Worm (Caenorhabditis elegans): Measurements from ENCODE around the gene emb-1.
A peak's percentile ranks its signal among the peaks of the same experiment; 100 is the strongest.
"Not testable (repeated sequence)": the region's sequence is repeated elsewhere in the genome, so short reads cannot be mapped to it uniquely, and the experiment has no call there.

Gene emb-1

ce11 chrIII:5208992-5209391 lies 35.8 kb downstream of the emb-1 start, which contains the start of gene syx-16:
Gene syx-16, minus strand, starts transcription at chrIII:5209109.
- TF ChIP-seq snpc-4 (tag; optimal IDR thresholded peaks at IDR 0.05): no peak
- TF ChIP-seq lsy-2 (tag; optimal IDR thresholded peaks at IDR 0.05): peak in 1 of 2 experiments; percentile 8

DNA sequence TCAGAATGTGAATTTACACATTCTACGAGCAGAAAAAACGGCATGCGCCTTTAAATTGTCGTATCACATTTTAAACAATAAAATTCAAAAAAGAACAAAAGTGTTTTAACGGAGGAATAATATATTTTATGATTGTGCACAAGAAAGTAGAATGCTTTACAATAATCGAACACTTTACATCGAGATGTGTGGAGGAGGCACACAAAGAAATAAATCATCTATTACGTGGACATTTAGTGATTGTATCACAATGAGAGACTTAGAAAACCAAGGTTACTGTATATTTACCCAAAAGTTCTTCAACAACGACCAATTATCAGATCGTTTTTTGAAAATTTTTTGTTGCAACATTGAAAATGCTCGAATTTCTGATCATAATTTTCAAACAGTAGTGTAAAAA lies 37.0 kb downstream of the emb-1 start:
- TF ChIP-seq crh-2 (tag; optimal IDR thresholded peaks at IDR 0.05) (no peak), R02D3.7 (tag; optimal IDR thresholded peaks at IDR 0.05) (no peak), ztf-11 (tag; optimal IDR thresholded peaks at IDR 0.05) (no peak), nhr-77 (tag; optimal IDR thresholded peaks at IDR 0.05) (no peak), elt-3 (tag; optimal IDR thresholded peaks at IDR 0.05) (no peak), mab-5 (tag; optimal IDR thresholded peaks at IDR 0.05) (no peak), nhr-11 (tag; optimal IDR thresholded peaks at IDR 0.05) (no peak), nhr-12 (tag; optimal IDR thresholded peaks at IDR 0.05) (no peak), egl-27 (tag; optimal IDR thresholded peaks at IDR 0.05) (no peak), ama-1 (optimal IDR thresholded peaks at IDR 0.05) (no peak), dmd-4 (tag; optimal IDR thresholded peaks at IDR 0.05) (no peak), snpc-4 (tag; optimal IDR thresholded peaks at IDR 0.05) (no peak), sma-9 (GFP tag; optimal IDR thresholded peaks at IDR 0.05) (no peak), sma-9 (tag; optimal IDR thresholded peaks at IDR 0.05) (no peak), peb-1 (tag; optimal IDR thresholded peaks at IDR 0.05) (no peak)

DNA sequence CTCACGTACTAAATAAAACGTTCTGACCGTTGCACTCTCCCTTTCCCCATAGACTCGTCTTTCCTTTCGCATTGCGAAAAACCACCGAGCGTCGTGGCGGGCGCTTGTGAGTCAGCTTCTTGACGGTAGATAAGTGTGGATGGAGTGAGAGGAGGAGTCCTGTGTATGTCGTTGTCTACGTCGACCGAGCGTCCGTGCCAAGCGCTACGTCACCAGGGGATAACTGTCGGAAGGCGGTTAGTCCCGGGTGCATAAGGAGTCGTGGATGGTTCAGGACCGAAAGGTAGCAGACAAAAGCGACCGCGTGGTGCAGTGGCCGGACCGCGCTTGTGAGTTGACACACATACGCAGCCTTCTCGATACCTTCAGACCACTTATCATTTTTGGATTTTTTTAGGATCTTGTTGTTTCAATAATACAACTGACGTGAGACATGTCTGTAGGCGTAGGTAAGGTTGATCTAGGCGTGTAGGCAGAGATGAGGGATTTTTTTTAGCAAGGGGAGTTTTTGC lies 38.0 kb downstream of the emb-1 start:
- TF ChIP-seq gmeb-1 (tag; optimal IDR thresholded peaks at IDR 0.05) (peak; percentile 21), lsy-2 (tag; optimal IDR thresholded peaks at IDR 0.05) (peak in 1 of 2 experiments; percentile 58), lin-13 (GFP tag; optimal IDR thresholded peaks at IDR 0.05) (peak; percentile 25), egl-27 (tag; optimal IDR thresholded peaks at IDR 0.05) (peak; percentile 7), nhr-129 (tag; optimal IDR thresholded peaks at IDR 0.05) (peak; percentile 37), crh-2 (tag; optimal IDR thresholded peaks at IDR 0.05) (peak; percentile 18), unc-55 (GFP tag; optimal IDR thresholded peaks at IDR 0.05) (peak; percentile 10), nhr-21 (tag; optimal IDR thresholded peaks at IDR 0.05) (peak; percentile 65), fos-1 (tag; optimal IDR thresholded peaks at IDR 0.05) (peak; percentile 63), sma-9 (GFP tag; optimal IDR thresholded peaks at IDR 0.05) (peak; percentile 52), F13H6.1 (tag; optimal IDR thresholded peaks at IDR 0.05) (peak; percentile 58)
- not testable (repeated sequence) for TF ChIP-seq sma-9 (tag; optimal IDR thresholded peaks at IDR 0.05)

- no peak for TF ChIP-seq ceh-82 (tag; optimal IDR thresholded peaks at IDR 0.05)
- no peak for TF ChIP-seq mbf-1 (tag; optimal IDR thresholded peaks at IDR 0.05)
- TF ChIP-seq crh-2 (tag; optimal IDR thresholded peaks at IDR 0.05): no peak
- no peak for TF ChIP-seq mab-5 (tag; optimal IDR thresholded peaks at IDR 0.05)
Observed at ce11 chrIII:5214162-5214561, 40.9 kb downstream of the emb-1 start.

DNA sequence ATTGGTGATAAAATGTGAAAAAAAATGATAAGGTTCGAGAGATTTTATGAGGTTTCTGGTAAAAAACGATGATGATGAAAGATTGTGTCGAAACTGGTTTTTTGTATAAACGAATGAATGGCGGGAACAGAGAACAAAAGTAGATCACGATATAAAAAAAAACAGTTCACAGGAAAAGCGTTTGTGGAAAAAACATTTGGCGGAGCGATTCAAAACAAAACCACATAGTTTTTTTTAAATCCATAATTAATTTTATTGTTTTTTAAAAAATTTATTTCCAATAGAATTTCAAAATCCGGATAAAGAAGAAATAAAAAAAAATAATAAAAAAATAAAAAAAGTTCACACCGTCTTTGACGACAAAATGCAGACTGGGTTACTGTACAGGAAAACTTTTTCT lies 42.1 kb downstream of the emb-1 start, which contains the start of gene ZC155.4:
TSS of gene ZC155.4 (minus strand) at position 101 of the 400 bp plus-strand sequence.
- TF ChIP-seq ztf-11 (tag; optimal IDR thresholded peaks at IDR 0.05): no peak
- no peak for TF ChIP-seq unc-62 (GFP tag; optimal IDR thresholded peaks at IDR 0.05)
- TF ChIP-seq egl-27 (tag; optimal IDR thresholded peaks at IDR 0.05): no peak
- no peak for TF ChIP-seq zag-1 (tag; optimal IDR thresholded peaks at IDR 0.05)
- no peak for TF ChIP-seq dmd-4 (tag; optimal IDR thresholded peaks at IDR 0.05)
- no peak for TF ChIP-seq nhr-12 (tag; optimal IDR thresholded peaks at IDR 0.05)
- TF ChIP-seq lsy-2 (tag; optimal IDR thresholded peaks at IDR 0.05): no peak
- TF ChIP-seq unc-39 (tag; optimal IDR thresholded peaks at IDR 0.05): no peak
- no peak for TF ChIP-seq sma-9 (GFP tag; optimal IDR thresholded peaks at IDR 0.05)
- no peak for TF ChIP-seq sma-9 (tag; optimal IDR thresholded peaks at IDR 0.05)

- TF ChIP-seq F13H6.1 (tag; optimal IDR thresholded peaks at IDR 0.05) (no peak), R02D3.7 (tag; optimal IDR thresholded peaks at IDR 0.05) (no peak), ZK546.5 (tag; optimal IDR thresholded peaks at IDR 0.05) (no peak), crh-2 (tag; optimal IDR thresholded peaks at IDR 0.05) (no peak), nhr-11 (tag; optimal IDR thresholded peaks at IDR 0.05) (no peak), nhr-12 (tag; optimal IDR thresholded peaks at IDR 0.05) (no peak), unc-55 (GFP tag; optimal IDR thresholded peaks at IDR 0.05) (no peak), mab-5 (tag; optimal IDR thresholded peaks at IDR 0.05) (no peak), ztf-4 (tag; optimal IDR thresholded peaks at IDR 0.05) (no peak), nhr-77 (tag; optimal IDR thresholded peaks at IDR 0.05) (no peak), gmeb-1 (tag; optimal IDR thresholded peaks at IDR 0.05) (no peak), mdl-1 (tag; optimal IDR thresholded peaks at IDR 0.05) (no peak), snpc-4 (tag; optimal IDR thresholded peaks at IDR 0.05) (no peak), nhr-21 (tag; optimal IDR thresholded peaks at IDR 0.05) (no peak), elt-3 (tag; optimal IDR thresholded peaks at IDR 0.05) (no peak), nhr-23 (tag; optimal IDR thresholded peaks at IDR 0.05) (no peak), peb-1 (tag; optimal IDR thresholded peaks at IDR 0.05) (no peak)
Observed at ce11 chrIII:5217511-5217910, 44.3 kb downstream of the emb-1 start, which contains the start of gene cutl-19. Gene cutl-19, minus strand, starts transcription at chrIII:5217611.

Measured in whole organism, L2 larva.